Fruit fly (Drosophila melanogaster) whole organism: ENCODE data around the gene Chd64.

Experiments
- CG8478 ChIP-seq: fragments of >200 bp; optimal IDR thresholded peaks from 2 replicates; lab custom pipeline; 2018; ENCODE audit warnings: inconsistent platforms
- Dll ChIP-seq: fragments of >200 bp; optimal IDR thresholded peaks from 2 replicates; lab custom pipeline; 2017
- EcR ChIP-seq, 2 experiments: fragments of >200 bp; optimal IDR thresholded peaks; 2 replicates each; lab custom pipeline; 2017; ENCODE audit warnings: missing biosample characterization in 2 of 2, missing genetic modification characterization in 2 of 2, missing genetic modification reagents in 2 of 2
- pan ChIP-seq: fragments of >200 bp; optimal IDR thresholded peaks from 2 replicates; lab custom pipeline; 2017
- psq ChIP-seq: fragments of >200 bp; optimal IDR thresholded peaks from 2 replicates; lab custom pipeline; 2017
- usp ChIP-seq: fragments of >200 bp; optimal IDR thresholded peaks from 2 replicates; lab custom pipeline; 2017; ENCODE audit warnings: missing biosample characterization, missing genetic modification characterization, mixed read lengths

- TF ChIP-seq usp (GFP tag; lab: Kevin White, UChicago) = no peak
- no peak for TF ChIP-seq CG8478
- no peak for TF ChIP-seq psq (lab: Kevin White, UChicago)
- no peak for TF ChIP-seq pan (lab: Kevin White, UChicago)
- no peak for TF ChIP-seq Dll (lab: Kevin White, UChicago)
- TF ChIP-seq EcR (GFP tag; optimal IDR thresholded peaks at IDR 0.05; lab: Kevin White, UChicago) = no peak
These were observed 19.0 kb upstream of the Chd64 start, which contains the start of gene Akh for dm6 chr3L:4141167-4141566.
